Worm (Caenorhabditis elegans): ENCODE measurements around the gene ZC250.5.

DNA sequence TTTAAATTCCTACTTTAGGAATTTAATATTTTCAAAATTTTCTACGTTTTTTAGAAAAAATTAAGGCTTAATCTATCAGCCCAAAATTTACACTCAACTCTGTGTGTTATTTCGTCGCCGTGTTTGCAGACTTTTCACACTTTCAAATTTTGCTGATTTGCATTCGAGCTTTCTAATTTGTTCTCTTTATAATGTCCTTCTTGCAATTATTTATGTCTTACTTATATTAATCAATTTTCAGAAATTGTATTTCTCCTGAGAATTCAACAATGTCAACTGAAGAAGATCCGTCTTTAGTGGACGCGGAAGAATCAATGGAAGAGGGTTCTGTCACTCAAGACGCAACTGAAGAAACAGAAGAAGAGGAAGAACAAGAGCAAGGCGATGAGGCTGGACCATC, 21.0 kb downstream of the ZC250.5 start, which contains the start of gene let-418:
- TF ChIP-seq C08G9.2 (tag; optimal IDR thresholded peaks at IDR 0.05), result no peak
- TF ChIP-seq pqm-1 (tag; optimal IDR thresholded peaks at IDR 0.05), result no peak
- no peak for TF ChIP-seq nhr-11 (tag; optimal IDR thresholded peaks at IDR 0.05)
- no peak for TF ChIP-seq unc-55 (GFP tag; optimal IDR thresholded peaks at IDR 0.05)
- no peak for TF ChIP-seq nfya-1 (tag; optimal IDR thresholded peaks at IDR 0.05)
- no peak for TF ChIP-seq zip-5 (tag; optimal IDR thresholded peaks at IDR 0.05)
- no peak for TF ChIP-seq ceh-18 (tag; optimal IDR thresholded peaks at IDR 0.05)
- TF ChIP-seq pha-2 (tag; optimal IDR thresholded peaks at IDR 0.05), result no peak
- TF ChIP-seq ama-1 (optimal IDR thresholded peaks at IDR 0.05), result no peak
- no peak for TF ChIP-seq lin-11 (tag; optimal IDR thresholded peaks at IDR 0.05)
- no peak for TF ChIP-seq unc-86 (tag; optimal IDR thresholded peaks at IDR 0.05)

Data from whole organism, late embryonic.